Worm (Caenorhabditis elegans): ENCODE data around the gene aexr-3.

aexr-3 gene

DNA sequence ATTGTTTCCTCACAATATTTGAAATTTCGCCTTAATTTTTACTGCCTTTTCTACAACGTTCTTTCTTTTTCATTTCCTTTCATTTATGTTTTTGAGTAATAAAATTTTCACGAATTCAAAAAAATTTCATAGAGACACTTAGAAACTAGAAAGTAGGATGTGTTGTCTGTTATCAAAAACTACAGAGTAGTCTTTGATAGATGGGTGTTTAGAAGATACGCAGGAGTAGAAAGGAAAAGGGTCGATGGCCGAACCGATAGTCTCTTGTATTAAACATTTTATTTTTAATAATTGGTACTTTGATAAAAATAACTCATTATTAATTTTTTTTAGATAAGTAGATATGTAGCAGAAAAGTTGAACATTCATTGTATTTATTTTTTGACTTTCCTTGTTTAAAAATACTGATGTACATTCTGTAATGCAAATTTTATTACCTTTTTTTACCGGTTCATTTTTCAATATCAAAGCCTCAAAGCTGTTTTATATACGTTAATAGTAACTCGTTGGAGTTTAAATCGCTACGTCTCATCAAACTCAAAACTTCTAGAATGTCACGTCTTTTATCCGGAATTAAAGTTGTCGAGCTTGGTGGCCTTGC is 31.0 kb upstream of the aexr-3 start, which contains the start of gene C24A3.4:
TSS of gene C24A3.4 (plus strand) at position 551 of the 601 bp plus-strand sequence.
- TF ChIP-seq lsy-2 (tag; optimal IDR thresholded peaks at IDR 0.05): no peak

DNA sequence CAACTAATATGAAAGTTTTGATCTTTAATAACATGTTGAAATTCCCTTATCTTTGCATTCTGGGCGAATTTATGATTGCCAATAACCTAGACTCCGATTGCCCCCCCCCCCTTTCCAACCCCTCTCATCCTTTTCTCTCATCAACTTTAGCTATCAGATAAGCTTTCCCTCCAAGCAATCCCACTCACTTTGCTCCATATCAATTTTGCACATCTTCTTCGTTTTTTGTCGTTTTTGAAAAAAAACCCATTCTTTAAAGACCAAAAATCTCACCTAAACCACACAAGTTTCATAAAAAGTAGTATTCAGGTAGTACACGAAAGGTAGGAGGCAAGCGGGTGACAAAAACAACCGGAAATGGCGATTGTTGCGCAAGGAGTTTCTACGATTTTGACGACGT is 26.9 kb upstream of the aexr-3 start, which contains the start of gene twk-18:
TSS of gene twk-18 (plus strand) at position 301 of the 400 bp plus-strand sequence.
- no peak for TF ChIP-seq ham-2 (GFP tag; optimal IDR thresholded peaks at IDR 0.05)
- TF ChIP-seq sptf-1 (tag; optimal IDR thresholded peaks at IDR 0.05): no peak
- TF ChIP-seq mab-5 (tag; optimal IDR thresholded peaks at IDR 0.05): no peak
- no peak for TF ChIP-seq unc-62 (GFP tag; optimal IDR thresholded peaks at IDR 0.05)
- TF ChIP-seq flh-1 (GFP tag; optimal IDR thresholded peaks at IDR 0.05): no peak
- TF ChIP-seq zip-8 (tag; optimal IDR thresholded peaks at IDR 0.05): no peak
- no peak for TF ChIP-seq cnd-1 (tag; optimal IDR thresholded peaks at IDR 0.05)
- TF ChIP-seq elt-3 (tag; optimal IDR thresholded peaks at IDR 0.05): no peak
- TF ChIP-seq mls-2 (tag; optimal IDR thresholded peaks at IDR 0.05): no peak
- TF ChIP-seq pha-4 (tag; optimal IDR thresholded peaks at IDR 0.05): no peak
- no peak for TF ChIP-seq sem-2 (GFP tag; optimal IDR thresholded peaks at IDR 0.05)

DNA sequence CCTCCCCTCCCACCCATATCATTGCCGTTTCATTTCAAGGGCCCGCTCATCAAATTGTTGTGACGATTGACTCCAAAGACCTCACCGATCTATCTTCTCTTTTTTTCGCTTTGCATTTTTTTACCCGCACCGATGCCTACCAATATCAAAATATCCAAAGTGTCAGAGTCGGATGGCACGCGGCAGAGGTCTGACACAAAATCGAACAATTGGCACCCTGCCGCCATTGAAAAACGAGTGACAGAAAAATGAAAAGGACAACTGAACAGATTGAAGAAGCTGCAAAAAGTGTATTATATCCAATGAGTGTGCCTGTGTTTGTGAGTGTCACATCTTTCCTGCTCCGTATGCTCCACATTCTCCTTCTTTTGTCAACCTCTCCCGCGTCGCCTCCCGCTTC is 25.5 kb upstream of the aexr-3 start:
- TF ChIP-seq mab-5 (tag; optimal IDR thresholded peaks at IDR 0.05) (no peak), ztf-11 (tag; optimal IDR thresholded peaks at IDR 0.05) (no peak), unc-120 (tag; optimal IDR thresholded peaks at IDR 0.05; ENCODE audit: poor library complexity, severe bottlenecking) (peak; percentile 54), lin-13 (tag; optimal IDR thresholded peaks at IDR 0.05) (no peak), hlh-1 (tag; optimal IDR thresholded peaks at IDR 0.05) (peak; percentile 28), nhr-237 (tag; optimal IDR thresholded peaks at IDR 0.05) (no peak), ham-2 (GFP tag; optimal IDR thresholded peaks at IDR 0.05) (no peak), unc-62 (GFP tag; optimal IDR thresholded peaks at IDR 0.05) (peak; percentile 85), elt-1 (tag; optimal IDR thresholded peaks at IDR 0.05; ENCODE audit: borderline replicate concordance, insufficient read depth) (no peak), sptf-1 (tag; optimal IDR thresholded peaks at IDR 0.05) (no peak), tbx-8 (GFP tag; optimal IDR thresholded peaks at IDR 0.05) (no peak), ceh-43 (GFP tag; optimal IDR thresholded peaks at IDR 0.05) (no peak), bed-3 (GFP tag; optimal IDR thresholded peaks at IDR 0.05) (no peak), snpc-4 (tag; optimal IDR thresholded peaks at IDR 0.05) (no peak), drap-1 (GFP tag; optimal IDR thresholded peaks at IDR 0.05) (no peak)

DNA sequence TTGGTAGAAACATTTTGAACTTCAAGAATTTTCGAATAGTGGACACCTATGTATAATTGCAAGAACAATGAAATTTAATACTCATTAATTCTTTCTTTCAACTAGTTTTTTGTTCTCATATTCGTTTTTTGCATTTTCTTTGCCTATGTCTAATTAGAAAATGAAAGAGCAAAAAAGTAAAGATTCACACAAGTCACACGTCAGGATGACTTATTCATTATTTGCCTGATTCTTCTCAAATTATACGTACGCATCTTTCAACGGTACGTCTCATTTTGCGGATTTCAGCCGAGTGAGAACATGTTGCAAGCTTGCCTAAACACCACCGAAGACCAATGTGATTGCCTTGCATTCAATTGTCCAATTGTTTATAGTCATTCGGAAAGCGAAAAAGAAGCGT is 19.7 kb upstream of the aexr-3 start, which contains the start of gene nmur-1:
TSS of gene nmur-1 (plus strand) at position 301 of the 400 bp plus-strand sequence.
- TF ChIP-seq nhr-237 (tag; optimal IDR thresholded peaks at IDR 0.05): no peak
- no peak for TF ChIP-seq unc-39 (tag; optimal IDR thresholded peaks at IDR 0.05)
- no peak for TF ChIP-seq snpc-4 (tag; optimal IDR thresholded peaks at IDR 0.05)
- no peak for TF ChIP-seq pha-4 (tag; optimal IDR thresholded peaks at IDR 0.05)
- no peak for TF ChIP-seq lin-32 (GFP tag; optimal IDR thresholded peaks at IDR 0.05)
- TF ChIP-seq sem-2 (GFP tag; optimal IDR thresholded peaks at IDR 0.05): no peak
- no peak for TF ChIP-seq elt-1 (tag; optimal IDR thresholded peaks at IDR 0.05; ENCODE audit: borderline replicate concordance, insufficient read depth)
- no peak for TF ChIP-seq unc-120 (tag; optimal IDR thresholded peaks at IDR 0.05; ENCODE audit: poor library complexity, severe bottlenecking)
- TF ChIP-seq blmp-1 (tag; optimal IDR thresholded peaks at IDR 0.05): no peak
- TF ChIP-seq drap-1 (GFP tag; optimal IDR thresholded peaks at IDR 0.05): no peak
- TF ChIP-seq elt-3 (tag; optimal IDR thresholded peaks at IDR 0.05): no peak
- TF ChIP-seq lsy-2 (tag; optimal IDR thresholded peaks at IDR 0.05): no peak
- no peak for TF ChIP-seq mls-2 (tag; optimal IDR thresholded peaks at IDR 0.05)
- no peak for TF ChIP-seq ces-1 (GFP tag; optimal IDR thresholded peaks at IDR 0.05)

DNA sequence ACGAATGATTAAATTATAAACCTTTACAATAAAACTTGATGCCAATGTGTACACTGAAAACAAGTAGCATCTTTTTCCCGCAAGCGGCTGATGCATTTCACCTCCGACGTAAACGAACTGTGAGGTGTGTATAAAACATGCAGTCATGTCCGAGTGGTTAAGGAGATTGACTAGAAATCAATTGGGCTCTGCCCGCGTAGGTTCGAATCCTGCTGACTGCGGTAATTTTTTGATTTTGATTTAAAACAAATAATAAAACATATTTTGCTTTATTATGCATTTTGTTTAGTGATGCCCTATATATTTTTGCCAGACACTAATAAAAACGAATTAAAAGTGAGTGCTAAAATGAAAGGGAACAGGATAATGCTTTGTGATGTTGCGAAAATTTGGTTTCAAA is 10.5 kb upstream of the aexr-3 start:
- peak; percentile 58 for TF ChIP-seq M03D4.4 (tag; optimal IDR thresholded peaks at IDR 0.05)
- no peak for TF ChIP-seq elt-3 (tag; optimal IDR thresholded peaks at IDR 0.05)
- no peak for TF ChIP-seq tbx-8 (GFP tag; optimal IDR thresholded peaks at IDR 0.05)
- peak; percentile 12 for TF ChIP-seq lin-32 (GFP tag; optimal IDR thresholded peaks at IDR 0.05)
- TF ChIP-seq ceh-83 (GFP tag; optimal IDR thresholded peaks at IDR 0.05): peak; percentile 77
- peak; percentile 33 for TF ChIP-seq bed-3 (GFP tag; optimal IDR thresholded peaks at IDR 0.05)
- TF ChIP-seq nhr-28 (tag; optimal IDR thresholded peaks at IDR 0.05): no peak
- peak; percentile 52 for TF ChIP-seq sem-2 (GFP tag; optimal IDR thresholded peaks at IDR 0.05)
